Worm (Caenorhabditis elegans): Measurements from ENCODE around the gene lgc-15.

- no peak for TF ChIP-seq fkh-10 (GFP tag; optimal IDR thresholded peaks at IDR 0.05)
- no peak for TF ChIP-seq hlh-30 (tag; optimal IDR thresholded peaks at IDR 0.05; ENCODE audit: insufficient read depth)
- no peak for TF ChIP-seq ahr-1 (tag; optimal IDR thresholded peaks at IDR 0.05)
- no peak for TF ChIP-seq tbx-2 (tag; optimal IDR thresholded peaks at IDR 0.05)
- no peak for TF ChIP-seq pag-3 (tag; optimal IDR thresholded peaks at IDR 0.05; ENCODE audit: borderline replicate concordance)
- TF ChIP-seq K02D7.2 (tag; optimal IDR thresholded peaks at IDR 0.05) = no peak
- no peak for TF ChIP-seq odd-2 (tag; optimal IDR thresholded peaks at IDR 0.05)
- no peak for TF ChIP-seq unc-55 (GFP tag; optimal IDR thresholded peaks at IDR 0.05)
- no peak for TF ChIP-seq ama-1 (optimal IDR thresholded peaks at IDR 0.05)
- no peak for TF ChIP-seq ceh-30 (tag; optimal IDR thresholded peaks at IDR 0.05)
- TF ChIP-seq nhr-11 (tag; optimal IDR thresholded peaks at IDR 0.05) = no peak
- no peak for TF ChIP-seq ceh-34 (tag; optimal IDR thresholded peaks at IDR 0.05)
- TF ChIP-seq lin-11 (tag; optimal IDR thresholded peaks at IDR 0.05) = no peak
Measured at ce11 chrX:12164943-12165342, 50.8 kb downstream of the lgc-15 start.
